Worm (Caenorhabditis elegans) whole organism, L3 larva: Measurements from ENCODE around the gene B0457.2.

Experiments used
- ZK546.5 ChIP-seq: sonication (generic microtip); optimal IDR thresholded peaks from 2 replicates; lab custom pipeline; 2017; ENCODE audit warnings: missing biosample characterization, missing genetic modification characterization
- elt-1 ChIP-seq: fragments of 150-350 bp; optimal IDR thresholded peaks from 2 replicates; lab custom pipeline; 2014; ENCODE audit warnings: missing biosample characterization, missing genetic modification characterization
- fkh-10 ChIP-seq: sonication (generic microtip); optimal IDR thresholded peaks from 2 replicates; lab custom pipeline; 2017; ENCODE audit warnings: missing biosample characterization, missing genetic modification reagents, missing genetic modification characterization
- mdl-1 ChIP-seq: fragments of 150-350 bp; optimal IDR thresholded peaks from 2 replicates; lab custom pipeline; 2014; ENCODE audit warnings: missing biosample characterization, missing genetic modification characterization
- nfya-1 ChIP-seq: sonication (generic microtip); optimal IDR thresholded peaks from 2 replicates; lab custom pipeline; 2017; ENCODE audit warnings: missing genetic modification characterization, mild to moderate bottlenecking, missing compliant biosample characterization, antibody characterized with exemption, moderate library complexity; ENCODE audit not compliant: insufficient read depth
- nhr-11 ChIP-seq: fragments of 150-350 bp; optimal IDR thresholded peaks from 2 replicates; lab custom pipeline; 2014; ENCODE audit warnings: missing biosample characterization, missing genetic modification characterization
- sea-2 ChIP-seq: fragments of 150-350 bp; sonication (generic microtip); optimal IDR thresholded peaks from 4 replicates; lab custom pipeline; 2014; ENCODE audit warnings: missing biosample characterization, missing genetic modification reagents, missing genetic modification characterization
- skn-1 ChIP-seq: fragments of 150-350 bp; optimal IDR thresholded peaks from 2 replicates; lab custom pipeline; 2014; ENCODE audit warnings: missing biosample characterization, missing genetic modification characterization
- unc-62 ChIP-seq: fragments of 150-350 bp; sonication (generic microtip); optimal IDR thresholded peaks from 4 replicates; lab custom pipeline; 2014; ENCODE audit warnings: missing biosample characterization, missing genetic modification reagents, missing genetic modification characterization
- zag-1 ChIP-seq: fragments of 150-350 bp; optimal IDR thresholded peaks from 2 replicates; lab custom pipeline; 2014; ENCODE audit warnings: missing biosample characterization, missing genetic modification characterization
- ztf-11 ChIP-seq: fragments of 150-350 bp; optimal IDR thresholded peaks from 2 replicates; lab custom pipeline; 2014; ENCODE audit warnings: missing biosample characterization, missing genetic modification characterization
- ztf-4 ChIP-seq: fragments of 150-350 bp; optimal IDR thresholded peaks from 2 replicates; lab custom pipeline; 2014; ENCODE audit warnings: missing biosample characterization, missing genetic modification characterization

ce11 chrII:8947391-8947790 lies 21.0 kb upstream of the B0457.2 start, which contains the start of gene cutl-15:
- no peak for TF ChIP-seq unc-62 (GFP tag; lab: Kevin White, UChicago)
- TF ChIP-seq sea-2 (GFP tag; lab: Kevin White, UChicago) = no peak
- no peak for TF ChIP-seq skn-1
- no peak for TF ChIP-seq nfya-1 (tag; lab: Kevin White, UChicago)
- TF ChIP-seq elt-1 = no peak
- no peak for TF ChIP-seq fkh-10 (GFP tag; lab: Kevin White, UChicago)
- TF ChIP-seq ZK546.5 (tag; lab: Kevin White, UChicago) = no peak
- TF ChIP-seq zag-1 (tag; lab: Kevin White, UChicago) = no peak
- TF ChIP-seq mdl-1 = no peak
- TF ChIP-seq ztf-11 (tag; lab: Kevin White, UChicago) = no peak
- TF ChIP-seq ztf-4 (tag; lab: Kevin White, UChicago) = no peak
- TF ChIP-seq nhr-11 (tag; lab: Kevin White, UChicago) = no peak
